Worm (Caenorhabditis elegans): ENCODE data around the gene ceh-22.

ceh-22 gene

ce11 chrV:10719019-10719832 is 47.5 kb downstream of the ceh-22 start:
- TF ChIP-seq him-1 (tag; optimal IDR thresholded peaks at IDR 0.05) (no peak), dao-5 (tag; optimal IDR thresholded peaks at IDR 0.05) (no peak), W03F9.2 (tag; optimal IDR thresholded peaks at IDR 0.05) (no peak)

ce11 chrV:10719833-10720170 is 48.1 kb downstream of the ceh-22 start:
- TF ChIP-seq him-1 (tag; optimal IDR thresholded peaks at IDR 0.05): no peak
- TF ChIP-seq W03F9.2 (tag; optimal IDR thresholded peaks at IDR 0.05): peak; percentile 11

ce11 chrV:10720303-10720847 is 48.7 kb downstream of the ceh-22 start:
- TF ChIP-seq W03F9.2 (tag; optimal IDR thresholded peaks at IDR 0.05): no peak
- TF ChIP-seq him-1 (tag; optimal IDR thresholded peaks at IDR 0.05): no peak
- no peak for TF ChIP-seq dao-5 (tag; optimal IDR thresholded peaks at IDR 0.05)

- no peak for TF ChIP-seq dao-5 (tag; optimal IDR thresholded peaks at IDR 0.05)
- no peak for TF ChIP-seq him-1 (tag; optimal IDR thresholded peaks at IDR 0.05)
- no peak for TF ChIP-seq W03F9.2 (tag; optimal IDR thresholded peaks at IDR 0.05)
Measured at ce11 chrV:10720876-10721275, 49.2 kb downstream of the ceh-22 start.

- TF ChIP-seq dao-5 (tag; optimal IDR thresholded peaks at IDR 0.05): no peak
- no peak for TF ChIP-seq W03F9.2 (tag; optimal IDR thresholded peaks at IDR 0.05)
- TF ChIP-seq him-1 (tag; optimal IDR thresholded peaks at IDR 0.05): no peak
Measured at ce11 chrV:10721304-10721703, 49.6 kb downstream of the ceh-22 start.

ce11 chrV:10721912-10722426 is 50.3 kb downstream of the ceh-22 start:
- no peak for TF ChIP-seq dao-5 (tag; optimal IDR thresholded peaks at IDR 0.05)
- TF ChIP-seq him-1 (tag; optimal IDR thresholded peaks at IDR 0.05): peak; percentile 39
- no peak for TF ChIP-seq W03F9.2 (tag; optimal IDR thresholded peaks at IDR 0.05)

ce11 chrV:10722595-10722994 is 50.9 kb downstream of the ceh-22 start:
- TF ChIP-seq W03F9.2 (tag; optimal IDR thresholded peaks at IDR 0.05) (no peak), dao-5 (tag; optimal IDR thresholded peaks at IDR 0.05) (no peak), him-1 (tag; optimal IDR thresholded peaks at IDR 0.05) (no peak)

ce11 chrV:10723181-10723580 is 51.5 kb downstream of the ceh-22 start:
- no peak for TF ChIP-seq W03F9.2 (tag; optimal IDR thresholded peaks at IDR 0.05)
- no peak for TF ChIP-seq dao-5 (tag; optimal IDR thresholded peaks at IDR 0.05)
- no peak for TF ChIP-seq him-1 (tag; optimal IDR thresholded peaks at IDR 0.05)

- TF ChIP-seq W03F9.2 (tag; optimal IDR thresholded peaks at IDR 0.05) (no peak), dao-5 (tag; optimal IDR thresholded peaks at IDR 0.05) (no peak), him-1 (tag; optimal IDR thresholded peaks at IDR 0.05) (no peak)
Measured at ce11 chrV:10723583-10723982, 51.9 kb downstream of the ceh-22 start.

ce11 chrV:10724472-10724871 is 52.8 kb downstream of the ceh-22 start:
- TF ChIP-seq dao-5 (tag; optimal IDR thresholded peaks at IDR 0.05) (no peak), him-1 (tag; optimal IDR thresholded peaks at IDR 0.05) (no peak), W03F9.2 (tag; optimal IDR thresholded peaks at IDR 0.05) (no peak)

Data from whole organism, L4/young adult.